Worm (Caenorhabditis elegans) whole organism, L4 larva: ENCODE measurements around the gene F38A1.6.

ENCODE experiments used
- F26F4.8 ChIP-seq: fragments of 200-800 bp; sonication (Bioruptor generic); conservative IDR thresholded peaks from 2 replicates; pipeline ENCODE4 v1.3.6; 2022; ENCODE audit warnings: missing genetic modification characterization, missing compliant biosample characterization
- F49E8.2 ChIP-seq: sonication (generic microtip); optimal IDR thresholded peaks from 2 replicates; lab custom pipeline; 2016; ENCODE audit warnings: missing compliant biosample characterization, mild to moderate bottlenecking, missing genetic modification characterization, borderline replicate concordance
- R02D3.7 ChIP-seq: fragments of 150-350 bp; sonication (generic microtip); optimal IDR thresholded peaks from 3 replicates; lab custom pipeline; 2014; ENCODE audit warnings: missing biosample characterization, missing genetic modification characterization
- T26A8.4 ChIP-seq: fragments of 200-800 bp; sonication (Bioruptor generic); IDR thresholded peaks from 2 replicates; pipeline ENCODE4 v1.3.6; 2022; ENCODE audit warnings: missing genetic modification characterization, missing compliant biosample characterization
- Y105C5A.15 ChIP-seq: fragments of 200-800 bp; sonication (Bioruptor generic); IDR thresholded peaks from 2 replicates; pipeline ENCODE4 v1.3.6; 2022; ENCODE audit warnings: missing genetic modification characterization, missing compliant biosample characterization
- Y48G9A.11 ChIP-seq: fragments of 200-800 bp; sonication (Bioruptor generic); IDR thresholded peaks from 2 replicates; pipeline ENCODE4 v1.3.6; 2022; ENCODE audit warnings: missing genetic modification reagents, missing genetic modification characterization, missing compliant biosample characterization
- ZK546.5 ChIP-seq, 2 experiments: sonication (generic microtip); optimal IDR thresholded peaks; 2 replicates each; lab custom pipeline; 2017; ENCODE audit warnings: missing biosample characterization in 2 of 2, missing genetic modification characterization in 2 of 2
- aha-1 ChIP-seq: fragments of 150-350 bp; peaks from one replicate; lab custom pipeline; 2014; ENCODE audit warnings: missing biosample characterization, missing genetic modification characterization
- ceh-20 ChIP-seq: fragments of 200-800 bp; sonication (Bioruptor generic); IDR thresholded peaks from 2 replicates; pipeline ENCODE4 v1.3.6; 2022; ENCODE audit warnings: missing genetic modification reagents, missing genetic modification characterization, missing compliant biosample characterization
- ceh-82 ChIP-seq: sonication (generic microtip); optimal IDR thresholded peaks from 2 replicates; lab custom pipeline; 2017; ENCODE audit warnings: missing biosample characterization, missing genetic modification characterization
- cey-2 ChIP-seq: sonication (generic microtip); optimal IDR thresholded peaks from 3 replicates; lab custom pipeline; 2017; ENCODE audit warnings: missing genetic modification characterization, mild to moderate bottlenecking, missing compliant biosample characterization, antibody characterized with exemption, borderline replicate concordance; ENCODE audit not compliant: insufficient read depth
- daf-12 ChIP-seq: fragments of 150-350 bp; optimal IDR thresholded peaks from 2 replicates; lab custom pipeline; 2014; ENCODE audit warnings: missing biosample characterization, missing genetic modification reagents, missing genetic modification characterization
- daf-16 ChIP-seq, 3 experiments: sonication (generic microtip); optimal IDR thresholded peaks; 2 replicates each; lab custom pipeline; 2016 to 2017; ENCODE audit warnings: missing genetic modification characterization in 3 of 3, missing genetic modification reagents in 3 of 3, mild to moderate bottlenecking in 2 of 3, missing compliant biosample characterization in 2 of 3, missing biosample characterization in 1 of 3, moderate library complexity in 1 of 3
- daf-19 ChIP-seq: fragments of 200-800 bp; sonication (Bioruptor generic); conservative IDR thresholded peaks from 2 replicates; pipeline ENCODE4 v1.3.6; 2022; ENCODE audit warnings: missing genetic modification characterization, missing compliant biosample characterization
- dmd-6 ChIP-seq: fragments of 200-800 bp; sonication (Bioruptor generic); IDR thresholded peaks from 2 replicates; pipeline ENCODE4 v1.3.6; 2022; ENCODE audit warnings: missing genetic modification reagents, missing genetic modification characterization, missing compliant biosample characterization
- dve-1 ChIP-seq: sonication (generic microtip); optimal IDR thresholded peaks from 2 replicates; lab custom pipeline; 2017; ENCODE audit warnings: antibody characterized with exemption, mild to moderate bottlenecking, missing genetic modification characterization, missing compliant biosample characterization; ENCODE audit not compliant: insufficient read depth
- hif-1 ChIP-seq, 2 experiments: sonication (generic microtip); optimal IDR thresholded peaks; 2 replicates each; lab custom pipeline; 2016 to 2017; ENCODE audit warnings: missing compliant biosample characterization in 2 of 2, missing genetic modification characterization in 2 of 2, missing genetic modification reagents in 2 of 2, missing genotype in 2 of 2, mild to moderate bottlenecking in 1 of 2
- hlh-11 ChIP-seq: fragments of 200-800 bp; sonication (Bioruptor generic); optimal IDR thresholded peaks from 2 replicates; lab custom pipeline; 2018; ENCODE audit warnings: mild to moderate bottlenecking, missing genetic modification characterization, missing compliant biosample characterization
- hlh-30 ChIP-seq: sonication (generic microtip); optimal IDR thresholded peaks from 2 replicates; lab custom pipeline; 2017; ENCODE audit warnings: antibody characterized with exemption, mild to moderate bottlenecking, missing genetic modification characterization, missing compliant biosample characterization; ENCODE audit not compliant: insufficient read depth
- hmg-1.1 ChIP-seq: fragments of 200-800 bp; sonication (Bioruptor generic); IDR thresholded peaks from 2 replicates; pipeline ENCODE4 v1.3.6; 2022; ENCODE audit warnings: missing genetic modification reagents, missing genetic modification characterization, missing compliant biosample characterization
- lim-7 ChIP-seq: fragments of 200-800 bp; sonication (Bioruptor generic); IDR thresholded peaks from 2 replicates; pipeline ENCODE4 v1.3.6; 2022; ENCODE audit warnings: missing genetic modification characterization, missing compliant biosample characterization
- lin-13 ChIP-seq: fragments of 150-350 bp; optimal IDR thresholded peaks from 2 replicates; lab custom pipeline; 2014; ENCODE audit warnings: missing biosample characterization, missing genetic modification reagents, missing genetic modification characterization
- lin-15B ChIP-seq: fragments of 150-350 bp; sonication (generic microtip); optimal IDR thresholded peaks from 3 replicates; lab custom pipeline; 2014; ENCODE audit warnings: missing biosample characterization, missing genetic modification characterization
- lin-39 ChIP-seq: fragments of 150-350 bp; optimal IDR thresholded peaks from 2 replicates; lab custom pipeline; 2014; ENCODE audit warnings: missing biosample characterization, missing genetic modification reagents, missing genetic modification characterization
- lsy-2 ChIP-seq, 2 experiments: fragments of 150-350 bp in 1 of 2; sonication (generic microtip) in 1 of 2; optimal IDR thresholded peaks; 2 replicates each; lab custom pipeline; 2014 to 2017; ENCODE audit warnings: missing biosample characterization in 2 of 2, missing genetic modification characterization in 2 of 2
- madf-9 ChIP-seq: fragments of 200-800 bp; sonication (Bioruptor generic); conservative IDR thresholded peaks from 2 replicates; pipeline ENCODE4 v1.3.6; 2022; ENCODE audit warnings: missing genetic modification reagents, missing genetic modification characterization, missing compliant biosample characterization
- mes-2 ChIP-seq: sonication (generic microtip); optimal IDR thresholded peaks from 2 replicates; lab custom pipeline; 2016; ENCODE audit warnings: missing genotype, mild to moderate bottlenecking, missing genetic modification characterization, missing compliant biosample characterization; ENCODE audit not compliant: poor library complexity, severe bottlenecking
- mxl-2 ChIP-seq: fragments of 200-800 bp; sonication (Bioruptor generic); conservative IDR thresholded peaks from 2 replicates; pipeline ENCODE4 v1.3.6; 2022; ENCODE audit warnings: missing genetic modification reagents, missing genetic modification characterization, missing compliant biosample characterization
- nhr-11 ChIP-seq: fragments of 150-350 bp; optimal IDR thresholded peaks from 2 replicates; lab custom pipeline; 2014; ENCODE audit warnings: missing biosample characterization, missing genetic modification characterization
- nhr-28 ChIP-seq: fragments of 150-350 bp; optimal IDR thresholded peaks from 2 replicates; lab custom pipeline; 2014; ENCODE audit warnings: missing biosample characterization, missing genetic modification characterization
- nhr-41 ChIP-seq: fragments of 200-800 bp; sonication (Bioruptor generic); IDR thresholded peaks from 2 replicates; pipeline ENCODE4 v1.3.6; 2022; ENCODE audit warnings: missing genetic modification reagents, missing genetic modification characterization, missing compliant biosample characterization
- nhr-77 ChIP-seq: fragments of 150-350 bp; optimal IDR thresholded peaks from 2 replicates; lab custom pipeline; 2014; ENCODE audit warnings: missing biosample characterization, missing genetic modification characterization
- php-3 ChIP-seq: fragments of 200-800 bp; sonication (Bioruptor generic); IDR thresholded peaks from 2 replicates; pipeline ENCODE4 v1.3.6; 2022; ENCODE audit warnings: missing genetic modification reagents, missing genetic modification characterization, missing compliant biosample characterization
- pqm-1 ChIP-seq: sonication (generic microtip); optimal IDR thresholded peaks from 2 replicates; lab custom pipeline; 2017; ENCODE audit warnings: missing biosample characterization, missing genetic modification characterization
- set-16 ChIP-seq: fragments of 200-800 bp; sonication (Bioruptor generic); IDR thresholded peaks from 2 replicates; pipeline ENCODE4 v1.3.6; 2022; ENCODE audit warnings: missing genetic modification reagents, missing genetic modification characterization, missing compliant biosample characterization
- skn-1 ChIP-seq: fragments of 150-350 bp; optimal IDR thresholded peaks from 2 replicates; lab custom pipeline; 2014; ENCODE audit warnings: missing biosample characterization, missing genetic modification characterization
- snpc-1.2 ChIP-seq: fragments of 200-800 bp; sonication (Bioruptor generic); IDR thresholded peaks from 2 replicates; pipeline ENCODE4 v1.3.6; 2022; ENCODE audit warnings: missing genetic modification reagents, missing genetic modification characterization, missing compliant biosample characterization
- unc-39 ChIP-seq: sonication (generic microtip); optimal IDR thresholded peaks from 2 replicates; lab custom pipeline; 2017; ENCODE audit warnings: missing biosample characterization, missing genetic modification characterization
- unc-62 ChIP-seq, 3 experiments: fragments of 150-350 bp in 1 of 3; sonication (generic microtip); optimal IDR thresholded peaks in 2 of 3; peaks in 1 of 3; 1 replicate in 1 of 3; 2 replicates in 2 of 3; lab custom pipeline; 2014 to 2017; ENCODE audit warnings: missing biosample characterization in 3 of 3, missing genetic modification characterization in 3 of 3, missing genetic modification reagents in 3 of 3, missing genotype in 1 of 3
- ztf-11 ChIP-seq: fragments of 150-350 bp; optimal IDR thresholded peaks from 2 replicates; lab custom pipeline; 2014; ENCODE audit warnings: missing biosample characterization, missing genetic modification characterization

Gene F38A1.6

ce11 chrIV:1260474-1260873 lies 8.8 kb downstream of the F38A1.6 start:
- 0 out of 2 replicates have a peak, but pooled peaks have one; percentile 17 for TF ChIP-seq lim-7 (GFP tag; lab: Robert Waterston, UW)
- no peak for TF ChIP-seq lin-13 (GFP tag; lab: Kevin White, UChicago)
- TF ChIP-seq F49E8.2 = no peak
- TF ChIP-seq daf-12 (tag; lab: Kevin White, UChicago) = no peak
- 0 out of 2 replicates have a peak, but pooled peaks have one; percentile 44 for TF ChIP-seq Y48G9A.11
- TF ChIP-seq dmd-6 (GFP tag; lab: Robert Waterston, UW) = no peak
- no peak for TF ChIP-seq ceh-20 (GFP tag; lab: Robert Waterston, UW)

ce11 chrIV:1261024-1261423 lies 9.4 kb downstream of the F38A1.6 start, which contains the start of gene clec-169:
Gene clec-169 (plus strand): TSS chrIV:1261324.
- TF ChIP-seq ceh-82 (tag; lab: Kevin White, UChicago) = no peak
- TF ChIP-seq pqm-1 = peak; percentile 25
- TF ChIP-seq set-16 (GFP tag; lab: Robert Waterston, UW) = no peak
- no peak for TF ChIP-seq lin-13 (GFP tag; lab: Kevin White, UChicago)
- TF ChIP-seq nhr-28 = peak; percentile 20
- TF ChIP-seq dmd-6 (GFP tag; lab: Robert Waterston, UW) = 0 out of 2 replicates have a peak, but pooled peaks have one; percentile 25
- no peak for TF ChIP-seq mes-2
- TF ChIP-seq unc-62 (GFP tag; optimal IDR thresholded peaks at IDR 0.05 in 1 of 2; lab: Kevin White, UChicago) = peak in 1 of 2 experiments; percentile 15
- TF ChIP-seq unc-62 (tag; optimal IDR thresholded peaks at IDR 0.05; lab: Kevin White, UChicago) = no peak

- TF ChIP-seq lin-15B (tag; lab: Kevin White, UChicago) (no peak), mxl-2 (GFP tag; lab: Robert Waterston, UW) (no peak), unc-62 (GFP tag; optimal IDR thresholded peaks at IDR 0.05 in 1 of 2; lab: Kevin White, UChicago) (peak in 1 of 2 experiments; percentile 97), unc-62 (tag; optimal IDR thresholded peaks at IDR 0.05; lab: Kevin White, UChicago) (no peak), F26F4.8 (GFP tag; lab: Robert Waterston, UW) (no peak)
- TF ChIP-seq, all 104 proteins: peak for 1
These were observed 10.3 kb downstream of the F38A1.6 start for ce11 chrIV:1261930-1262329.

- TF ChIP-seq Y105C5A.15 (GFP tag; lab: Robert Waterston, UW) (no peak), madf-9 (GFP tag; lab: Robert Waterston, UW) (no peak), set-16 (GFP tag; lab: Robert Waterston, UW) (no peak), lim-7 (GFP tag; lab: Robert Waterston, UW) (no peak), unc-39 (tag; lab: Kevin White, UChicago) (no peak), skn-1 (no peak), T26A8.4 (GFP tag; lab: Robert Waterston, UW) (no peak), daf-19 (GFP tag; lab: Robert Waterston, UW) (no peak), snpc-1.2 (GFP tag; lab: Robert Waterston, UW) (no peak), hmg-1.1 (GFP tag; lab: Robert Waterston, UW) (no peak)
These were observed 13.3 kb downstream of the F38A1.6 start, which contains the start of gene F38A1.13 for ce11 chrIV:1264928-1265327. Gene F38A1.13 (plus strand): TSS chrIV:1265228.

ce11 chrIV:1266138-1266537 lies 14.5 kb downstream of the F38A1.6 start:
- no peak for TF ChIP-seq ceh-20 (GFP tag; lab: Robert Waterston, UW)
- TF ChIP-seq hlh-11 (tag; lab: Kevin White, UChicago) = peak; percentile 63
- TF ChIP-seq php-3 (GFP tag; lab: Robert Waterston, UW) = peak; percentile 68
- no peak for TF ChIP-seq nhr-41
- TF ChIP-seq madf-9 (GFP tag; lab: Robert Waterston, UW) = no peak
- no peak for TF ChIP-seq cey-2
- peak; percentile 73 for TF ChIP-seq nhr-77 (tag; lab: Kevin White, UChicago)
- TF ChIP-seq pqm-1 = peak; percentile 98
- TF ChIP-seq dmd-6 (GFP tag; lab: Robert Waterston, UW) = peak; percentile 85
- TF ChIP-seq hlh-30 (tag; lab: Kevin White, UChicago) = no peak
- no peak for TF ChIP-seq lin-13 (GFP tag; lab: Kevin White, UChicago)
- TF ChIP-seq R02D3.7 (tag; lab: Kevin White, UChicago) = no peak
- no peak for TF ChIP-seq nhr-11 (tag; lab: Kevin White, UChicago)
- no peak for TF ChIP-seq daf-16 (GFP tag; optimal IDR thresholded peaks at IDR 0.05; lab: Kevin White, UChicago)
- peak; percentile 71 for TF ChIP-seq daf-16 (tag; optimal IDR thresholded peaks at IDR 0.05; lab: Kevin White, UChicago)
- TF ChIP-seq T26A8.4 (GFP tag; lab: Robert Waterston, UW) = no peak
- no peak for TF ChIP-seq ztf-11 (tag; lab: Kevin White, UChicago)
- TF ChIP-seq nhr-28 = peak; percentile 78
- no peak for TF ChIP-seq lin-39 (tag; lab: Kevin White, UChicago)
- peak; percentile 67 for TF ChIP-seq dve-1
- no peak for TF ChIP-seq ZK546.5 (tag; optimal IDR thresholded peaks at IDR 0.05; lab: Kevin White, UChicago)
- TF ChIP-seq aha-1 (tag; lab: Kevin White, UChicago) = no peak
- TF ChIP-seq lsy-2 (tag; optimal IDR thresholded peaks at IDR 0.05; lab: Kevin White, UChicago) = no peak
- no peak for TF ChIP-seq hif-1 (tag; optimal IDR thresholded peaks at IDR 0.05; lab: Kevin White, UChicago)
